Worm (Caenorhabditis elegans) whole organism, L2 larva: ENCODE results near the gene srm-2.
"Not testable (repeated sequence)": the region's sequence is repeated elsewhere in the genome, so short reads cannot be mapped to it uniquely, and the experiment has no call there.

Experiments
- R02D3.7 ChIP-seq: fragments of 150-350 bp; optimal IDR thresholded peaks from 2 replicates; lab custom pipeline; 2014; ENCODE audit warnings: missing biosample characterization, missing genetic modification characterization
- Y55F3AM.14 ChIP-seq: fragments of 200-800 bp; sonication (Bioruptor generic); optimal IDR thresholded peaks from 2 replicates; lab custom pipeline; 2018; ENCODE audit warnings: mild to moderate bottlenecking, missing genetic modification characterization, missing compliant biosample characterization
- ama-1 ChIP-seq: fragments of 150-350 bp; optimal IDR thresholded peaks from 2 replicates; lab custom pipeline; 2018; ENCODE audit warnings: inconsistent platforms
- blmp-1 ChIP-seq: sonication (generic microtip); optimal IDR thresholded peaks from 2 replicates; lab custom pipeline; 2017; ENCODE audit warnings: missing genetic modification characterization, mild to moderate bottlenecking, missing compliant biosample characterization, antibody characterized with exemption, moderate library complexity; ENCODE audit not compliant: insufficient read depth
- ceh-16 ChIP-seq: fragments of 150-350 bp; optimal IDR thresholded peaks from 2 replicates; lab custom pipeline; 2014; ENCODE audit warnings: missing biosample characterization, missing genetic modification characterization
- ceh-82 ChIP-seq: fragments of 150-350 bp; optimal IDR thresholded peaks from 2 replicates; lab custom pipeline; 2014; ENCODE audit warnings: missing biosample characterization, missing genetic modification characterization
- crh-2 ChIP-seq: sonication (generic microtip); optimal IDR thresholded peaks from 2 replicates; lab custom pipeline; 2017; ENCODE audit warnings: missing biosample characterization, missing genetic modification characterization
- egl-27 ChIP-seq: sonication (generic microtip); optimal IDR thresholded peaks from 3 replicates; lab custom pipeline; 2017; ENCODE audit warnings: missing biosample characterization, missing genetic modification reagents, missing genetic modification characterization
- elt-1 ChIP-seq: fragments of 150-350 bp; optimal IDR thresholded peaks from 2 replicates; lab custom pipeline; 2014; ENCODE audit warnings: missing biosample characterization, missing genetic modification characterization
- fos-1 ChIP-seq: fragments of 150-350 bp; optimal IDR thresholded peaks from 2 replicates; lab custom pipeline; 2014; ENCODE audit warnings: missing biosample characterization, missing genetic modification characterization
- gmeb-1 ChIP-seq: fragments of 150-350 bp; optimal IDR thresholded peaks from 2 replicates; lab custom pipeline; 2014; ENCODE audit warnings: missing biosample characterization, missing genetic modification characterization
- lin-11 ChIP-seq: fragments of 150-350 bp; sonication (generic microtip); optimal IDR thresholded peaks from 2 replicates; lab custom pipeline; 2014; ENCODE audit warnings: missing biosample characterization, missing genetic modification characterization, inconsistent platforms, mixed read lengths
- lin-13 ChIP-seq: fragments of 150-350 bp; optimal IDR thresholded peaks from 2 replicates; lab custom pipeline; 2014; ENCODE audit warnings: missing biosample characterization, missing genetic modification reagents, missing genetic modification characterization
- mab-5 ChIP-seq: fragments of 150-350 bp; optimal IDR thresholded peaks from 2 replicates; lab custom pipeline; 2014; ENCODE audit warnings: missing biosample characterization, missing genetic modification characterization
- mbf-1 ChIP-seq: sonication (generic microtip); optimal IDR thresholded peaks from 2 replicates; lab custom pipeline; 2017; ENCODE audit warnings: missing biosample characterization, missing genetic modification characterization
- mdl-1 ChIP-seq, 2 experiments: fragments of 150-350 bp in 1 of 2; sonication (generic microtip) in 1 of 2; optimal IDR thresholded peaks; 2 replicates each; lab custom pipeline; 2017; ENCODE audit warnings: missing biosample characterization in 2 of 2, missing genetic modification characterization in 2 of 2
- nhr-10 ChIP-seq: sonication (generic microtip); optimal IDR thresholded peaks from 2 replicates; lab custom pipeline; 2017; ENCODE audit warnings: missing biosample characterization, missing genetic modification characterization
- nhr-11 ChIP-seq: fragments of 150-350 bp; optimal IDR thresholded peaks from 2 replicates; lab custom pipeline; 2014; ENCODE audit warnings: missing biosample characterization, missing genetic modification characterization
- nhr-12 ChIP-seq: fragments of 150-350 bp; optimal IDR thresholded peaks from 2 replicates; lab custom pipeline; 2014; ENCODE audit warnings: missing biosample characterization, missing genetic modification characterization
- nhr-129 ChIP-seq: fragments of 150-350 bp; optimal IDR thresholded peaks from 2 replicates; lab custom pipeline; 2014; ENCODE audit warnings: missing biosample characterization, missing genetic modification characterization
- nhr-21 ChIP-seq: fragments of 150-350 bp; optimal IDR thresholded peaks from 2 replicates; lab custom pipeline; 2014; ENCODE audit warnings: missing biosample characterization, missing genetic modification characterization
- nhr-23 ChIP-seq: fragments of 150-350 bp; optimal IDR thresholded peaks from 2 replicates; lab custom pipeline; 2014; ENCODE audit warnings: missing biosample characterization, missing genetic modification reagents, missing genetic modification characterization
- nhr-6 ChIP-seq: fragments of 150-350 bp; optimal IDR thresholded peaks from 2 replicates; lab custom pipeline; 2014; ENCODE audit warnings: missing biosample characterization, missing genetic modification characterization
- nhr-77 ChIP-seq: fragments of 150-350 bp; optimal IDR thresholded peaks from 2 replicates; lab custom pipeline; 2014; ENCODE audit warnings: missing biosample characterization, missing genetic modification characterization
- peb-1 ChIP-seq: fragments of 150-350 bp; optimal IDR thresholded peaks from 2 replicates; lab custom pipeline; 2014; ENCODE audit warnings: missing biosample characterization, missing genetic modification characterization
- skn-1 ChIP-seq: sonication (generic microtip); optimal IDR thresholded peaks from 2 replicates; lab custom pipeline; 2017; ENCODE audit warnings: missing biosample characterization, missing genetic modification characterization
- sma-9 ChIP-seq, 2 experiments: fragments of 150-350 bp in 1 of 2; sonication (generic microtip) in 1 of 2; optimal IDR thresholded peaks; 2 replicates each; lab custom pipeline; 2014 to 2016; ENCODE audit warnings: missing genetic modification characterization in 2 of 2, mild to moderate bottlenecking in 1 of 2, missing biosample characterization in 1 of 2, missing compliant biosample characterization in 1 of 2, missing genetic modification reagents in 1 of 2, moderate library complexity in 1 of 2
- snpc-4 ChIP-seq: fragments of 150-350 bp; optimal IDR thresholded peaks from 2 replicates; lab custom pipeline; 2014; ENCODE audit warnings: missing biosample characterization, missing genetic modification characterization
- unc-39 ChIP-seq: fragments of 150-350 bp; optimal IDR thresholded peaks from 2 replicates; lab custom pipeline; 2014; ENCODE audit warnings: missing biosample characterization, missing genetic modification characterization
- unc-55 ChIP-seq: fragments of 150-350 bp; sonication (generic microtip); optimal IDR thresholded peaks from 3 replicates; lab custom pipeline; 2014; ENCODE audit warnings: missing biosample characterization, missing genetic modification reagents, missing genetic modification characterization
- unc-62 ChIP-seq: fragments of 150-350 bp; optimal IDR thresholded peaks from 2 replicates; lab custom pipeline; 2014; ENCODE audit warnings: missing biosample characterization, missing genetic modification reagents, missing genetic modification characterization
- zag-1 ChIP-seq: fragments of 150-350 bp; optimal IDR thresholded peaks from 2 replicates; lab custom pipeline; 2014; ENCODE audit warnings: missing biosample characterization, missing genetic modification characterization
- ztf-11 ChIP-seq: sonication (generic microtip); optimal IDR thresholded peaks from 2 replicates; lab custom pipeline; 2017; ENCODE audit warnings: missing biosample characterization, missing genetic modification characterization

The srm-2 gene

ce11 chrIV:4995842-4996241 is 12.6 kb upstream of the srm-2 start, which contains the start of gene ssq-2:
TSS of gene ssq-2 (plus strand) at chrIV:4996142.
- TF ChIP-seq ama-1 (lab: Kevin White, UChicago): no peak
- TF ChIP-seq mdl-1 (tag; optimal IDR thresholded peaks at IDR 0.05; lab: Kevin White, UChicago): no peak
- no peak for TF ChIP-seq nhr-12 (tag; lab: Kevin White, UChicago)
- TF ChIP-seq lin-11 (tag; lab: Kevin White, UChicago): no peak
- TF ChIP-seq unc-55 (GFP tag; lab: Kevin White, UChicago): no peak
- no peak for TF ChIP-seq ceh-82
- no peak for TF ChIP-seq ztf-11 (tag; lab: Kevin White, UChicago)
- TF ChIP-seq unc-39 (tag; lab: Kevin White, UChicago): no peak
- no peak for TF ChIP-seq ceh-16 (tag; lab: Kevin White, UChicago)
- no peak for TF ChIP-seq nhr-23 (tag; lab: Kevin White, UChicago)
- no peak for TF ChIP-seq elt-1 (tag; lab: Kevin White, UChicago)
- TF ChIP-seq skn-1 (tag; lab: Kevin White, UChicago): no peak
- no peak for TF ChIP-seq Y55F3AM.14
- TF ChIP-seq, all 48 proteins: peak for 0

DNA sequence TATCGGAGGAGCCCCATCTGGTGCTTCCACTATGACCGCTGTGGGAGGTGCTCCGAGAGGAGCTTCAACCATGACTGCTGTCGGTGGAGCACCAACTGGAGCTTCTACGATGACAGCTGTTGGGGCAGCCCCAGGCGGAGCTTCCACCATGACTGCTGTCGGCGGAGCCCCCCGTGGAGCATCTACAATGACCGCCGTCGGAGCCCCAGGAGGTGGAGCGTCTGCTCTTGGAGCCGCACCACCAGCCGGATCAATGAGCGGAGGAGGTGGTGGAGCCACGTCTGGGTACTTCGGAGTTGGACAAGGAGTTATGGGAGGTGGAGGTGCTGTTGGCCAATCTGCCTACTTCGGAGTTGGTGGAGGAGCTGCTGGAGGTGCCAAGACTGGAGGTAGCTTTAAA is 11.5 kb upstream of the srm-2 start:
- TF ChIP-seq nhr-10 (tag; lab: Kevin White, UChicago) (no peak), lin-11 (tag; lab: Kevin White, UChicago) (no peak), ztf-11 (tag; lab: Kevin White, UChicago) (no peak)

ce11 chrIV:5002448-5002847 is 6.0 kb upstream of the srm-2 start, which contains the start of gene pes-1:
TSS of gene pes-1 (plus strand) at chrIV:5002748.
- TF ChIP-seq nhr-10 (tag; lab: Kevin White, UChicago) (no peak), lin-13 (GFP tag; lab: Kevin White, UChicago) (no peak), Y55F3AM.14 (no peak), crh-2 (no peak), nhr-129 (no peak), peb-1 (tag; lab: Kevin White, UChicago) (no peak), gmeb-1 (tag; lab: Kevin White, UChicago) (no peak), R02D3.7 (tag; lab: Kevin White, UChicago) (no peak), unc-62 (no peak)

DNA sequence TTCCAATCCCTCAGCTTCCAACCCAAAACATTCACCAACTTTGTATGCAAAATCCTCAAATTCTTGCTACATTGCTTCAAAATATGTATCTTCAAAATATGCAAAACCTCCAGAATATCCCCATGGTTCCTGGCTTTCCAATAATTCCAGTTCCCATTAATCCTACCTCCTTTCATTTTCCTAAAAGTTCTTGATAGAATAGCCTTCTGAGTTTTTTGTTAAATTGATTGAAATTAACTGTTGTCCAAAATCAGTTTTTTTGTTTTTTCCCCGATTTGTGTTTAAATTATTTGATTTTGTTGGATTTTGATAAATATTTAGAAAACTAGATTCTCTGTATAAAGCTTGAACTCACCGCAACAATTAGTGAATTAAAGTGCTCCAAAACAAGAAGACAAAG is 3.3 kb upstream of the srm-2 start:
- TF ChIP-seq egl-27 (tag; lab: Kevin White, UChicago): no peak
- TF ChIP-seq blmp-1 (tag; lab: Kevin White, UChicago): no peak
- no peak for TF ChIP-seq mab-5 (tag; lab: Kevin White, UChicago)
- TF ChIP-seq nhr-77: no peak
- TF ChIP-seq lin-11 (tag; lab: Kevin White, UChicago): no peak
- TF ChIP-seq mdl-1 (tag; optimal IDR thresholded peaks at IDR 0.05; lab: Kevin White, UChicago): no peak
- no peak for TF ChIP-seq nhr-11 (tag; lab: Kevin White, UChicago)
- no peak for TF ChIP-seq peb-1 (tag; lab: Kevin White, UChicago)
- TF ChIP-seq ceh-82: no peak
- TF ChIP-seq zag-1 (tag; lab: Kevin White, UChicago): no peak
- no peak for TF ChIP-seq ztf-11 (tag; lab: Kevin White, UChicago)
- TF ChIP-seq snpc-4 (tag; lab: Kevin White, UChicago): no peak
- no peak for TF ChIP-seq nhr-6 (tag; lab: Kevin White, UChicago)
- TF ChIP-seq gmeb-1 (tag; lab: Kevin White, UChicago): no peak
- TF ChIP-seq sma-9 (GFP tag; optimal IDR thresholded peaks at IDR 0.05; lab: Kevin White, UChicago): no peak
- TF ChIP-seq sma-9 (tag; optimal IDR thresholded peaks at IDR 0.05; lab: Kevin White, UChicago): no peak
- no peak for TF ChIP-seq nhr-129
- no peak for TF ChIP-seq mbf-1
- no peak for TF ChIP-seq Y55F3AM.14
- no peak for TF ChIP-seq ceh-16 (tag; lab: Kevin White, UChicago)
- TF ChIP-seq lin-13 (GFP tag; lab: Kevin White, UChicago): no peak

- no peak for TF ChIP-seq lin-13 (GFP tag; lab: Kevin White, UChicago)
- no peak for TF ChIP-seq fos-1 (tag; lab: Kevin White, UChicago)
- no peak for TF ChIP-seq nhr-12 (tag; lab: Kevin White, UChicago)
These were observed 3.8 kb downstream of the srm-2 start, which contains the start of gene srm-1 for ce11 chrIV:5012241-5012640. TSS of gene srm-1 (plus strand) at chrIV:5012541.

- TF ChIP-seq elt-1, nhr-21, nhr-6 (tag; lab: Kevin White, UChicago): not testable (repeated sequence)
These were observed 8.0 kb downstream of the srm-2 start, which contains the start of gene ssq-4 for ce11 chrIV:5016461-5016860. TSS of gene ssq-4 (plus strand) at chrIV:5016479.
